Worm (Caenorhabditis elegans): ENCODE data around the gene cyn-7.

DNA sequence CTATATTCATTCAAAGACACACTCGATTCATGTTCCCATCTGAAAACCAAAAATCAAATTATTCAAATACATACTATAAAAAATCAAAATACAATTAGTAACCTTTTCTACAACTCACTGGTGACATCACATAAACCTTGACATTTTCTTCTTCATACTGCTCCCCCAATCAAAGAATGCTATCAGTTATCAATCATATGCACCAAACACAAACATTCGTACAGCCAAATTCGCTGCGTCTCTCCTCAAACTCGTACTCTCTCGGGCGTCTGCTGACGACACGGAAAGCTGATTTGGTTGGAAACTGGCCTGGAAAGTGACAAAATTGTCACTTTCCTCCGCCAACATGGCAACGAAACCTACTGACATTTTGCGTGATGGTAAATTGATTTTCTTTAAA is 5.2 kb upstream of the cyn-7 start, which contains the start of gene plc-2:
- TF ChIP-seq elt-1 (tag; optimal IDR thresholded peaks at IDR 0.05) (no peak), fkh-10 (GFP tag; optimal IDR thresholded peaks at IDR 0.05) (no peak), nhr-25 (tag; optimal IDR thresholded peaks at IDR 0.05) (no peak), daf-12 (tag; optimal IDR thresholded peaks at IDR 0.05) (no peak), ztf-4 (tag; optimal IDR thresholded peaks at IDR 0.05) (no peak), egl-27 (tag; optimal IDR thresholded peaks at IDR 0.05) (no peak), ztf-11 (tag; optimal IDR thresholded peaks at IDR 0.05) (no peak)
